Fruit fly (Drosophila melanogaster) whole organism, embryonic: ENCODE data around the gene CG8673.

Source experiments
- CG10366 ChIP-seq: fragments of 200-800 bp; sonication (Bioruptor generic); IDR thresholded peaks from 2 replicates; pipeline ENCODE4 v1.3.6; 2022; ENCODE audit warnings: missing biosample characterization, missing genetic modification characterization
- CG10959 ChIP-seq: fragments of 200-800 bp; sonication (Bioruptor generic); IDR thresholded peaks from 2 replicates; pipeline ENCODE4 v1.3.6; 2022; ENCODE audit warnings: missing biosample characterization, missing genetic modification characterization
- CG11696 ChIP-seq: fragments of 200-800 bp; sonication (Bioruptor generic); IDR thresholded peaks from 2 replicates; pipeline ENCODE4 v1.3.6; 2022; ENCODE audit warnings: missing biosample characterization, missing genetic modification characterization
- CG12299 ChIP-seq: fragments of 200-800 bp; sonication (Bioruptor generic); optimal IDR thresholded peaks from 2 replicates; lab custom pipeline; 2018; ENCODE audit warnings: missing biosample characterization, mild to moderate bottlenecking, missing genetic modification characterization
- CG1233 ChIP-seq: fragments of 200-800 bp; sonication (Bioruptor generic); optimal IDR thresholded peaks from 4 replicates; lab custom pipeline; 2018; ENCODE audit warnings: missing biosample characterization, mild to moderate bottlenecking, missing genetic modification characterization
- CG13123 ChIP-seq: fragments of 200-800 bp; sonication (Bioruptor generic); optimal IDR thresholded peaks from 2 replicates; lab custom pipeline; 2016; ENCODE audit warnings: missing biosample characterization, missing genetic modification characterization
- CG17328 ChIP-seq: fragments of 200-800 bp; sonication (Bioruptor generic); IDR thresholded peaks from 2 replicates; pipeline ENCODE4 v1.3.6; 2022; ENCODE audit warnings: missing biosample characterization, missing genetic modification characterization
- CG18011 ChIP-seq: fragments of 200-800 bp; sonication (Bioruptor generic); optimal IDR thresholded peaks from 2 replicates; lab custom pipeline; 2017; ENCODE audit warnings: missing biosample characterization, missing genetic modification characterization, mild to moderate bottlenecking, moderate library complexity, missing genotype
- CG2120 ChIP-seq: fragments of 200-800 bp; sonication (Bioruptor generic); optimal IDR thresholded peaks from 3 replicates; lab custom pipeline; 2016; ENCODE audit warnings: missing biosample characterization, missing genetic modification characterization
- CG30403 ChIP-seq: fragments of 200-800 bp; sonication (Bioruptor generic); optimal IDR thresholded peaks from 3 replicates; lab custom pipeline; 2016; ENCODE audit warnings: missing biosample characterization, missing genetic modification characterization
- CG31441 ChIP-seq: fragments of 200-800 bp; sonication (Bioruptor generic); IDR thresholded peaks from 2 replicates; pipeline ENCODE4 v1.3.6; 2022; ENCODE audit warnings: missing biosample characterization, missing genetic modification characterization
- CG33557 ChIP-seq: fragments of 200-800 bp; sonication (Bioruptor generic); optimal IDR thresholded peaks from 2 replicates; lab custom pipeline; 2019; ENCODE audit warnings: missing biosample characterization, mild to moderate bottlenecking, missing genetic modification characterization, moderate library complexity
- CG34376 ChIP-seq: fragments of 200-800 bp; sonication (Bioruptor generic); optimal IDR thresholded peaks from 2 replicates; lab custom pipeline; 2018; ENCODE audit warnings: missing biosample characterization, mild to moderate bottlenecking, missing genetic modification characterization
- CG4328 ChIP-seq: fragments of 200-800 bp; sonication (Bioruptor generic); optimal IDR thresholded peaks from 3 replicates; lab custom pipeline; 2017; ENCODE audit warnings: missing biosample characterization, missing genetic modification reagents, missing genetic modification characterization
- CG6683 ChIP-seq: fragments of 200-800 bp; sonication (Bioruptor generic); optimal IDR thresholded peaks from 2 replicates; lab custom pipeline; 2017; ENCODE audit warnings: missing biosample characterization, mild to moderate bottlenecking, missing genetic modification characterization, missing genetic modification reagents
- CG7271 ChIP-seq: fragments of 200-800 bp; sonication (Bioruptor generic); optimal IDR thresholded peaks from 2 replicates; lab custom pipeline; 2018; ENCODE audit warnings: missing biosample characterization, mild to moderate bottlenecking, missing genetic modification characterization, moderate library complexity
- CG8388 ChIP-seq: fragments of 200-800 bp; sonication (Bioruptor generic); optimal IDR thresholded peaks from 2 replicates; lab custom pipeline; 2019; ENCODE audit warnings: missing biosample characterization, mild to moderate bottlenecking, missing genetic modification characterization, moderate library complexity
- CG9797 ChIP-seq: fragments of 200-800 bp; sonication (Bioruptor generic); optimal IDR thresholded peaks from 3 replicates; lab custom pipeline; 2018; ENCODE audit warnings: missing biosample characterization, mild to moderate bottlenecking, missing genetic modification characterization
- CoRest ChIP-seq: fragments of 200-800 bp; sonication (Bioruptor generic); optimal IDR thresholded peaks from 3 replicates; lab custom pipeline; 2018; ENCODE audit warnings: missing biosample characterization, mild to moderate bottlenecking, missing genetic modification characterization, moderate library complexity
- Dip3 ChIP-seq: fragments of 200-800 bp; sonication (Bioruptor generic); optimal IDR thresholded peaks from 3 replicates; lab custom pipeline; 2016; ENCODE audit warnings: missing biosample characterization, missing genetic modification characterization
- Eip74EF ChIP-seq, 2 experiments: fragments of 200-800 bp in 1 of 2; fragments of >200 bp in 1 of 2; sonication (Bioruptor generic) in 1 of 2; optimal IDR thresholded peaks; 2 replicates each; lab custom pipeline; 2017 to 2019; ENCODE audit warnings: missing biosample characterization in 2 of 2, missing genetic modification characterization in 2 of 2, mild to moderate bottlenecking in 1 of 2, moderate library complexity in 1 of 2
- Ets65A ChIP-seq: fragments of 200-800 bp; sonication (Bioruptor generic); peaks from one replicate; lab custom pipeline; 2016; ENCODE audit warnings: missing biosample characterization, missing genetic modification characterization
- Ets97D ChIP-seq: fragments of 200-800 bp; sonication (Bioruptor generic); optimal IDR thresholded peaks from 3 replicates; lab custom pipeline; 2016; ENCODE audit warnings: missing biosample characterization, missing genetic modification characterization
- HLHmδ ChIP-seq: fragments of 200-800 bp; sonication (Bioruptor generic); optimal IDR thresholded peaks from 2 replicates; lab custom pipeline; 2018; ENCODE audit warnings: missing biosample characterization, mild to moderate bottlenecking, missing genetic modification characterization, moderate library complexity
- Lpt ChIP-seq: fragments of >200 bp; optimal IDR thresholded peaks from 2 replicates; lab custom pipeline; 2018; ENCODE audit warnings: missing biosample characterization, missing genetic modification characterization
- NFAT ChIP-seq: fragments of 200-800 bp; sonication (Bioruptor generic); IDR thresholded peaks from 2 replicates; pipeline ENCODE4 v1.3.6; 2022; ENCODE audit warnings: missing biosample characterization, missing genetic modification characterization
- Nf-YB ChIP-seq: fragments of 200-800 bp; sonication (Bioruptor generic); optimal IDR thresholded peaks from 3 replicates; lab custom pipeline; 2019; ENCODE audit warnings: missing biosample characterization, mild to moderate bottlenecking, missing genetic modification characterization, moderate library complexity
- Oaz ChIP-seq: fragments of 200-800 bp; sonication (Bioruptor generic); IDR thresholded peaks from 2 replicates; pipeline ENCODE4 v1.3.6; 2022; ENCODE audit warnings: missing biosample characterization, missing genetic modification characterization
- Spps ChIP-seq: fragments of 200-800 bp; sonication (Bioruptor generic); optimal IDR thresholded peaks from 2 replicates; lab custom pipeline; 2018; ENCODE audit warnings: missing biosample characterization, mild to moderate bottlenecking, missing genetic modification characterization
- abd-A ChIP-seq: fragments of 200-800 bp; sonication (Bioruptor generic); optimal IDR thresholded peaks from 3 replicates; lab custom pipeline; 2019; ENCODE audit warnings: missing biosample characterization, mild to moderate bottlenecking, missing genetic modification characterization, moderate library complexity
- amos ChIP-seq: fragments of 200-800 bp; sonication (Bioruptor generic); IDR thresholded peaks from 2 replicates; pipeline ENCODE4 v1.3.6; 2022; ENCODE audit warnings: missing biosample characterization, missing genetic modification characterization; ENCODE audit not compliant: partially characterized antibody
- ap ChIP-seq: fragments of 200-800 bp; sonication (Bioruptor generic); IDR thresholded peaks from 2 replicates; pipeline ENCODE4 v1.3.6; 2022; ENCODE audit warnings: missing biosample characterization, missing genetic modification characterization
- ase ChIP-seq: fragments of 200-800 bp; sonication (Bioruptor generic); IDR thresholded peaks from 3 replicates; pipeline ENCODE4 v1.3.6; 2022; ENCODE audit warnings: missing biosample characterization, missing genetic modification characterization
- croc ChIP-seq: fragments of 200-800 bp; sonication (Bioruptor generic); conservative IDR thresholded peaks from 3 replicates; pipeline ENCODE4 v1.3.6; 2022; ENCODE audit warnings: missing biosample characterization, missing genetic modification characterization
- crp ChIP-seq, 2 experiments: fragments of 200-800 bp; sonication (Bioruptor generic); optimal IDR thresholded peaks; 2 replicates in 1 of 2; 3 replicates in 1 of 2; lab custom pipeline; 2017; ENCODE audit warnings: missing biosample characterization in 2 of 2, missing genetic modification characterization in 2 of 2, mild to moderate bottlenecking in 1 of 2, moderate library complexity in 1 of 2
- da ChIP-seq: fragments of 200-800 bp; sonication (Bioruptor generic); optimal IDR thresholded peaks from 2 replicates; lab custom pipeline; 2016; ENCODE audit warnings: missing biosample characterization, missing genetic modification characterization
- dmrt11E ChIP-seq: fragments of 200-800 bp; sonication (Bioruptor generic); optimal IDR thresholded peaks from 3 replicates; lab custom pipeline; 2018; ENCODE audit warnings: missing biosample characterization, mild to moderate bottlenecking, missing genetic modification characterization, moderate library complexity
- emc ChIP-seq: fragments of 200-800 bp; sonication (Bioruptor generic); optimal IDR thresholded peaks from 2 replicates; lab custom pipeline; 2016; ENCODE audit warnings: missing biosample characterization, missing genetic modification characterization
- eyg ChIP-seq: fragments of 200-800 bp; sonication (Bioruptor generic); optimal IDR thresholded peaks from 3 replicates; lab custom pipeline; 2016; ENCODE audit warnings: missing biosample characterization, missing genetic modification characterization
- grn ChIP-seq: fragments of 200-800 bp; sonication (Bioruptor generic); optimal IDR thresholded peaks from 3 replicates; lab custom pipeline; 2017; ENCODE audit warnings: missing biosample characterization, missing genetic modification characterization
- inv ChIP-seq: fragments of 200-800 bp; sonication (Bioruptor generic); IDR thresholded peaks from 2 replicates; pipeline ENCODE4 v1.3.6; 2022; ENCODE audit warnings: missing biosample characterization, missing genetic modification characterization; ENCODE audit not compliant: partially characterized antibody
- jigr1 ChIP-seq: fragments of 200-800 bp; sonication (Bioruptor generic); IDR thresholded peaks from 3 replicates; pipeline ENCODE4 v1.3.6; 2022; ENCODE audit warnings: missing biosample characterization, missing genetic modification characterization
- org-1 ChIP-seq: fragments of 200-800 bp; sonication (Bioruptor generic); optimal IDR thresholded peaks from 2 replicates; lab custom pipeline; 2017; ENCODE audit warnings: missing biosample characterization, missing genetic modification characterization
- peb ChIP-seq: fragments of 200-800 bp; sonication (Bioruptor generic); IDR thresholded peaks from 2 replicates; pipeline ENCODE4 v1.3.6; 2022; ENCODE audit warnings: missing biosample characterization, missing genetic modification characterization
- pho ChIP-seq: fragments of 200-800 bp; sonication (Bioruptor generic); optimal IDR thresholded peaks from 2 replicates; lab custom pipeline; 2016; ENCODE audit warnings: missing biosample characterization, missing genetic modification characterization
- schlank ChIP-seq: fragments of 200-800 bp; sonication (Bioruptor generic); optimal IDR thresholded peaks from 2 replicates; lab custom pipeline; 2018; ENCODE audit warnings: missing biosample characterization, mild to moderate bottlenecking, missing genetic modification characterization
- sim ChIP-seq: fragments of 200-800 bp; sonication (Bioruptor generic); IDR thresholded peaks from 2 replicates; pipeline ENCODE4 v1.3.6; 2022; ENCODE audit warnings: missing biosample characterization, missing genetic modification characterization
- slbo ChIP-seq: fragments of 200-800 bp; sonication (Bioruptor generic); IDR thresholded peaks from 2 replicates; pipeline ENCODE4 v1.3.6; 2022; ENCODE audit warnings: missing biosample characterization, missing genetic modification characterization
- sna ChIP-seq: fragments of 200-800 bp; sonication (Bioruptor generic); IDR thresholded peaks from 2 replicates; pipeline ENCODE4 v1.3.6; 2022; ENCODE audit warnings: missing biosample characterization, missing genetic modification characterization; ENCODE audit not compliant: partially characterized antibody
- sr ChIP-seq: fragments of 200-800 bp; sonication (Bioruptor generic); IDR thresholded peaks from 3 replicates; pipeline ENCODE4 v1.3.6; 2022; ENCODE audit warnings: missing biosample characterization, missing genetic modification characterization

CG8673 gene

DNA sequence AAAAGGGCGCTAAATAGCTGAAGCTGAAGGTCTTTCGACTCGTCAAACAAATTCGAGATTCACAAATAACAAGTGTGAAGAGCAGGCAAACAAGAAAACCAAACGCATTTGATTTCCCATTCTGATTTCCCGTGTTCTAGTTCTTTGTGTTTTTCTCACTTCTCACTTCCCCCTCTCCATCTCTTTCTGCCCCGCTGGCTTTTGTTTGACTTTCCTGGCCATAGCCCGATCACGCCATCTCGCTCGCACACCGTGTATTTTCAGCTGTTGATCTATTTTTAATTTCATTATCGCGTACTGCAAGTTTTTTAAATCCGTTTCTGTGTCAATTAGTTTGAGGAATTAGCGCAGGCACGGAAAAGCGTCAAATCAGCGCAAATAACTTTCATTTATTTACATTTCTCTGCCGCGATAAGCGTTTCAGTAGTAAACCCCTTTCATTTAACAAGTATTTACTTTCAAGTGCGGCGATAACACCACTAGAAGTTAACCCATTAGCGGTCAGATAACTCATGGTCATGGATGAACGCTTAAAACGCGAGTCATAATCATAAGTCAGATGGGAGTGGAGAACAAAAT, 39.5 kb downstream of the CG8673 start (continued):
- no peak for TF ChIP-seq org-1 (GFP tag; lab: Kevin White, UChicago)
- no peak for TF ChIP-seq NFAT (GFP tag; lab: Robert Waterston, UW)
- TF ChIP-seq CG30403 (GFP tag; lab: Kevin White, UChicago): no peak
- TF ChIP-seq abd-A (tag; lab: Kevin White, UChicago): no peak
- TF ChIP-seq sr (GFP tag; lab: Robert Waterston, UW): no peak
- TF ChIP-seq CG17328: no peak
- peak in 1 of 2 experiments; percentile 53 for TF ChIP-seq Eip74EF (GFP tag; optimal IDR thresholded peaks at IDR 0.05; lab: Kevin White, UChicago)
- no peak for TF ChIP-seq inv (GFP tag; lab: Robert Waterston, UW)
- no peak for TF ChIP-seq HLHmδ (GFP tag; lab: Kevin White, UChicago)
- no peak for TF ChIP-seq dmrt11E (tag; lab: Kevin White, UChicago)
- no peak for TF ChIP-seq crp (GFP tag; optimal IDR thresholded peaks at IDR 0.05; lab: Kevin White, UChicago)
- TF ChIP-seq Ets97D (GFP tag; lab: Kevin White, UChicago): no peak
- no peak for TF ChIP-seq CG9797
- peak; percentile 21 for TF ChIP-seq grn
- TF ChIP-seq CoRest: no peak
- 0 out of 2 replicates have a peak, but pooled peaks have one; percentile 17 for TF ChIP-seq amos (GFP tag; lab: Robert Waterston, UW)
- no peak for TF ChIP-seq CG1233
- no peak for TF ChIP-seq sna
- TF ChIP-seq Lpt (GFP tag; lab: Kevin White, UChicago): no peak
- TF ChIP-seq Ets65A (GFP tag; lab: Kevin White, UChicago): no peak
- TF ChIP-seq, all 482 proteins: peak for 33

DNA sequence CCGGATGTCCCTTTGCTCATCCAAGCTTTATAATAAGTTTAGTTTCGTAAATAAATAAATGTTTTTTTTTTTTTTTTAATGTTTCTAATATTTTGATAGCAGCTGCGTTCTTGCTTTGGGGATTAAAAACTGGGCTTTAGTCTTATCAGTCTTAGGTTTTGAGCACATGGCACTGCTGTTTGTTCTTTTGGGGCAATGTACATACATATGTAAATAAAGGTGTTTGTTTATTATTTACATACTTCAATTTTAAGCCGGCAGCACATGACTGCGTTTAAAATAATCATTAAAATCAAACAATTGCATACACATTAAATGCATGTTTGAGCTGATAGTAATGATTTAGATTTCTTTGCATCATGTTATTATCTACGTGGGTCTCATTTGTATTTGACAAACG, 40.1 kb downstream of the CG8673 start:
- peak; percentile 31 for TF ChIP-seq CG7271 (tag; lab: Kevin White, UChicago)
- TF ChIP-seq ap (GFP tag; lab: Robert Waterston, UW): peak; percentile 56
- TF ChIP-seq CG6683 (GFP tag; lab: Kevin White, UChicago): peak; percentile 51
- no peak for TF ChIP-seq CG34376 (GFP tag; lab: Kevin White, UChicago)
- peak; percentile 63 for TF ChIP-seq Nf-YB (GFP tag; lab: Kevin White, UChicago)
- TF ChIP-seq croc (GFP tag; lab: Robert Waterston, UW): peak; percentile 41; the same call in 2 of the 3 replicates
- TF ChIP-seq jigr1 (GFP tag; lab: Robert Waterston, UW): no peak
- peak; percentile 63 for TF ChIP-seq CG10959
- peak; percentile 61; the same call in 1 of the 2 replicates for TF ChIP-seq CG11696 (GFP tag; lab: Robert Waterston, UW)
- TF ChIP-seq CG12299 (tag; lab: Kevin White, UChicago): peak; percentile 76
- peak; percentile 50 for TF ChIP-seq CG4328
- TF ChIP-seq CG8388 (GFP tag; lab: Kevin White, UChicago): peak; percentile 69
- peak; percentile 73 for TF ChIP-seq sim
- no peak for TF ChIP-seq pho (GFP tag; lab: Kevin White, UChicago)
- peak; percentile 93 for TF ChIP-seq CG33557
- no peak for TF ChIP-seq slbo
- peak; percentile 53 for TF ChIP-seq schlank (tag; lab: Kevin White, UChicago)
- TF ChIP-seq CG18011: no peak
- TF ChIP-seq CG13123 (GFP tag; lab: Kevin White, UChicago): peak; percentile 87
- no peak; the same call in 1 of the 2 replicates for TF ChIP-seq CG10366 (GFP tag; lab: Robert Waterston, UW)
- no peak for TF ChIP-seq emc (GFP tag; lab: Kevin White, UChicago)
- no peak for TF ChIP-seq Dip3 (GFP tag; lab: Kevin White, UChicago)
- TF ChIP-seq eyg (GFP tag; lab: Kevin White, UChicago): peak; percentile 61
- peak; percentile 87 for TF ChIP-seq CG31441 (GFP tag; lab: Robert Waterston, UW)
- peak; percentile 24; the same call in 2 of the 3 replicates for TF ChIP-seq ase (GFP tag; lab: Robert Waterston, UW)
- 0 out of 2 replicates have a peak, but pooled peaks have one; percentile 7 for TF ChIP-seq peb (GFP tag; lab: Robert Waterston, UW)
- no peak for TF ChIP-seq Oaz
- TF ChIP-seq Spps (tag; lab: Kevin White, UChicago): peak; percentile 80
- TF ChIP-seq CG2120 (GFP tag; lab: Kevin White, UChicago): peak; percentile 17
- no peak for TF ChIP-seq da (GFP tag; lab: Kevin White, UChicago)
